Fruit fly (Drosophila melanogaster) whole organism, embryonic: ENCODE data around the gene CG7179.

ENCODE experiments used
- Adf1 ChIP-seq: fragments of 200-800 bp; sonication (Bioruptor generic); IDR thresholded peaks from 2 replicates; pipeline ENCODE4 v1.3.6; 2022; ENCODE audit warnings: missing biosample characterization, missing genetic modification characterization
- B-H1 ChIP-seq: fragments of 200-800 bp; sonication (Bioruptor generic); IDR thresholded peaks from 3 replicates; pipeline ENCODE4 v1.3.6; 2022; ENCODE audit warnings: missing biosample characterization, missing genetic modification characterization
- CG11456 ChIP-seq: fragments of 200-800 bp; sonication (Bioruptor generic); IDR thresholded peaks from 3 replicates; pipeline ENCODE4 v1.3.6; 2022; ENCODE audit warnings: missing biosample characterization, missing genetic modification characterization
- CG13123 ChIP-seq: fragments of 200-800 bp; sonication (Bioruptor generic); optimal IDR thresholded peaks from 2 replicates; lab custom pipeline; 2016; ENCODE audit warnings: missing biosample characterization, missing genetic modification characterization
- CG15601 ChIP-seq: fragments of 200-800 bp; sonication (Bioruptor generic); optimal IDR thresholded peaks from 3 replicates; lab custom pipeline; 2019; ENCODE audit warnings: missing biosample characterization, mild to moderate bottlenecking, missing genetic modification characterization, moderate library complexity
- CG1647 ChIP-seq: fragments of 200-800 bp; sonication (Bioruptor generic); optimal IDR thresholded peaks from 3 replicates; lab custom pipeline; 2016; ENCODE audit warnings: missing biosample characterization, missing genetic modification characterization
- CG1792 ChIP-seq: fragments of 200-800 bp; sonication (Bioruptor generic); optimal IDR thresholded peaks from 2 replicates; lab custom pipeline; 2016; ENCODE audit warnings: missing biosample characterization, missing genetic modification characterization
- CG18011 ChIP-seq: fragments of 200-800 bp; sonication (Bioruptor generic); optimal IDR thresholded peaks from 2 replicates; lab custom pipeline; 2017; ENCODE audit warnings: missing biosample characterization, missing genetic modification characterization, mild to moderate bottlenecking, moderate library complexity, missing genotype
- CG18476 ChIP-seq: fragments of 200-800 bp; sonication (Bioruptor generic); optimal IDR thresholded peaks from 2 replicates; lab custom pipeline; 2016; ENCODE audit warnings: missing biosample characterization, mild to moderate bottlenecking, missing genetic modification characterization
- CG18619 ChIP-seq: fragments of 200-800 bp; sonication (Bioruptor generic); optimal IDR thresholded peaks from 3 replicates; lab custom pipeline; 2017; ENCODE audit warnings: missing biosample characterization, mild to moderate bottlenecking, missing genetic modification characterization
- CG2129 ChIP-seq: fragments of 200-800 bp; sonication (Bioruptor generic); IDR thresholded peaks from 2 replicates; pipeline ENCODE4 v1.3.6; 2022; ENCODE audit warnings: missing biosample characterization, missing genetic modification characterization; ENCODE audit not compliant: partially characterized antibody
- CG2199 ChIP-seq: fragments of 200-800 bp; sonication (Bioruptor generic); IDR thresholded peaks from 3 replicates; pipeline ENCODE4 v1.3.6; 2022; ENCODE audit warnings: missing biosample characterization, missing genetic modification characterization
- CG2202 ChIP-seq: fragments of 200-800 bp; sonication (Bioruptor generic); optimal IDR thresholded peaks from 2 replicates; lab custom pipeline; 2018; ENCODE audit warnings: missing biosample characterization, mild to moderate bottlenecking, missing genetic modification characterization
- CG2875 ChIP-seq: fragments of 200-800 bp; sonication (Bioruptor generic); optimal IDR thresholded peaks from 2 replicates; lab custom pipeline; 2017; ENCODE audit warnings: missing biosample characterization, mild to moderate bottlenecking, missing genetic modification characterization, missing genetic modification reagents
- CG30020 ChIP-seq: fragments of 200-800 bp; optimal IDR thresholded peaks from 2 replicates; lab custom pipeline; 2019; ENCODE audit warnings: missing biosample characterization, mild to moderate bottlenecking, missing genetic modification characterization, moderate library complexity
- CG34376 ChIP-seq: fragments of 200-800 bp; sonication (Bioruptor generic); optimal IDR thresholded peaks from 2 replicates; lab custom pipeline; 2018; ENCODE audit warnings: missing biosample characterization, mild to moderate bottlenecking, missing genetic modification characterization
- CG4854 ChIP-seq: fragments of 200-800 bp; sonication (Bioruptor generic); optimal IDR thresholded peaks from 2 replicates; lab custom pipeline; 2016; ENCODE audit warnings: missing biosample characterization, missing genetic modification characterization, inconsistent platforms
- CG5953 ChIP-seq: fragments of 200-800 bp; sonication (Bioruptor generic); IDR thresholded peaks from 2 replicates; pipeline ENCODE4 v1.3.6; 2022; ENCODE audit warnings: missing biosample characterization, missing genetic modification characterization
- CG6272 ChIP-seq: fragments of 200-800 bp; sonication (Bioruptor generic); IDR thresholded peaks from 2 replicates; pipeline ENCODE4 v1.3.6; 2022; ENCODE audit warnings: missing biosample characterization, missing genetic modification characterization
- CG6654 ChIP-seq: fragments of 200-800 bp; sonication (Bioruptor generic); optimal IDR thresholded peaks from 2 replicates; lab custom pipeline; 2017; ENCODE audit warnings: missing biosample characterization, mild to moderate bottlenecking, missing genetic modification characterization
- CG7556 ChIP-seq: fragments of 200-800 bp; sonication (Bioruptor generic); optimal IDR thresholded peaks from 2 replicates; lab custom pipeline; 2017; ENCODE audit warnings: missing biosample characterization, mild to moderate bottlenecking, missing genetic modification characterization
- CG7928 ChIP-seq: fragments of 200-800 bp; sonication (Bioruptor generic); optimal IDR thresholded peaks from 2 replicates; lab custom pipeline; 2017; ENCODE audit warnings: missing biosample characterization, mild to moderate bottlenecking, missing genetic modification characterization
- CG8359 ChIP-seq: fragments of 200-800 bp; sonication (Bioruptor generic); optimal IDR thresholded peaks from 2 replicates; lab custom pipeline; 2017; ENCODE audit warnings: missing biosample characterization, mild to moderate bottlenecking, missing genetic modification characterization, borderline replicate concordance
- CG8944 ChIP-seq: fragments of 200-800 bp; sonication (Bioruptor generic); optimal IDR thresholded peaks from 3 replicates; lab custom pipeline; 2016; ENCODE audit warnings: missing biosample characterization, missing genetic modification characterization
- CrebB ChIP-seq: fragments of 200-800 bp; sonication (Bioruptor generic); optimal IDR thresholded peaks from 3 replicates; lab custom pipeline; 2018; ENCODE audit warnings: missing biosample characterization, mild to moderate bottlenecking, missing genetic modification characterization
- Dbx ChIP-seq: fragments of 200-800 bp; sonication (Bioruptor generic); IDR thresholded peaks from 3 replicates; pipeline ENCODE4 v1.3.6; 2022; ENCODE audit warnings: missing biosample characterization, missing genetic modification characterization
- Dref ChIP-seq: fragments of 200-800 bp; sonication (Bioruptor generic); IDR thresholded peaks from 2 replicates; pipeline ENCODE4 v1.3.6; 2022; ENCODE audit warnings: missing biosample characterization, missing genetic modification characterization
- Drgx ChIP-seq: fragments of 200-800 bp; sonication (Bioruptor generic); IDR thresholded peaks from 2 replicates; pipeline ENCODE4 v1.3.6; 2022; ENCODE audit warnings: missing biosample characterization, missing genetic modification characterization
- Fer2 ChIP-seq: fragments of 200-800 bp; sonication (Bioruptor generic); optimal IDR thresholded peaks from 2 replicates; lab custom pipeline; 2018; ENCODE audit warnings: missing biosample characterization, mild to moderate bottlenecking, missing genetic modification characterization, moderate library complexity
- HHEX ChIP-seq: fragments of 200-800 bp; sonication (Bioruptor generic); optimal IDR thresholded peaks from 3 replicates; lab custom pipeline; 2017; ENCODE audit warnings: missing biosample characterization, mild to moderate bottlenecking, missing genetic modification characterization, missing genetic modification reagents
- Hand ChIP-seq: fragments of 200-800 bp; sonication (Bioruptor generic); optimal IDR thresholded peaks from 2 replicates; lab custom pipeline; 2017; ENCODE audit warnings: mild to moderate bottlenecking, missing biosample characterization, missing genetic modification reagents, missing genetic modification characterization
- Hr39 ChIP-seq: fragments of >200 bp; optimal IDR thresholded peaks from 2 replicates; lab custom pipeline; 2017
- Lhr ChIP-seq: fragments of 200-800 bp; sonication (Bioruptor generic); optimal IDR thresholded peaks from 3 replicates; lab custom pipeline; 2017; ENCODE audit warnings: mild to moderate bottlenecking, missing biosample characterization, missing genetic modification reagents, missing genetic modification characterization
- NC2α ChIP-seq: fragments of 200-800 bp; sonication (Bioruptor generic); optimal IDR thresholded peaks from 2 replicates; lab custom pipeline; 2016; ENCODE audit warnings: missing biosample characterization, missing genetic modification characterization
- Nf-YA ChIP-seq: fragments of 200-800 bp; sonication (Bioruptor generic); IDR thresholded peaks from 2 replicates; pipeline ENCODE4 v1.3.6; 2022; ENCODE audit warnings: missing biosample characterization, missing genetic modification characterization
- Oaz ChIP-seq: fragments of 200-800 bp; sonication (Bioruptor generic); IDR thresholded peaks from 2 replicates; pipeline ENCODE4 v1.3.6; 2022; ENCODE audit warnings: missing biosample characterization, missing genetic modification characterization
- PHDP ChIP-seq: fragments of 200-800 bp; sonication (Bioruptor generic); optimal IDR thresholded peaks from 3 replicates; lab custom pipeline; 2018; ENCODE audit warnings: missing biosample characterization, mild to moderate bottlenecking, missing genetic modification characterization, moderate library complexity
- Poxn ChIP-seq: fragments of 200-800 bp; sonication (Bioruptor generic); IDR thresholded peaks from 2 replicates; pipeline ENCODE4 v1.3.6; 2022; ENCODE audit warnings: missing biosample characterization, missing genetic modification characterization
- Sin3A ChIP-seq: fragments of >200 bp; optimal IDR thresholded peaks from 2 replicates; lab custom pipeline; 2018
- Usf ChIP-seq: fragments of 200-800 bp; sonication (Bioruptor generic); optimal IDR thresholded peaks from 2 replicates; lab custom pipeline; 2017; ENCODE audit warnings: missing genotype, missing biosample characterization, missing genetic modification characterization
- bsh ChIP-seq, 2 experiments: fragments of 200-800 bp; sonication (Bioruptor generic); optimal IDR thresholded peaks; 2 replicates each; lab custom pipeline; 2017 to 2018; ENCODE audit warnings: mild to moderate bottlenecking in 2 of 2, missing biosample characterization in 2 of 2, missing genetic modification characterization in 2 of 2, moderate library complexity in 1 of 2
- cato ChIP-seq: fragments of 200-800 bp; sonication (Bioruptor generic); optimal IDR thresholded peaks from 2 replicates; lab custom pipeline; 2016; ENCODE audit warnings: missing biosample characterization, missing genetic modification characterization, borderline replicate concordance
- crol ChIP-seq: fragments of 200-800 bp; sonication (Bioruptor generic); IDR thresholded peaks from 2 replicates; pipeline ENCODE4 v1.3.6; 2022; ENCODE audit warnings: missing biosample characterization, missing genetic modification characterization
- disco-r ChIP-seq: fragments of 200-800 bp; sonication (Bioruptor generic); optimal IDR thresholded peaks from 2 replicates; lab custom pipeline; 2016; ENCODE audit warnings: missing biosample characterization, missing genetic modification characterization
- gce ChIP-seq: fragments of 200-800 bp; sonication (Bioruptor generic); IDR thresholded peaks from 3 replicates; pipeline ENCODE4 v1.3.6; 2022; ENCODE audit warnings: missing biosample characterization, missing genetic modification characterization
- gfzf ChIP-seq: fragments of 200-800 bp; sonication (Bioruptor generic); optimal IDR thresholded peaks from 2 replicates; lab custom pipeline; 2016; ENCODE audit warnings: missing biosample characterization, mild to moderate bottlenecking, missing genetic modification characterization, moderate library complexity
- jumu ChIP-seq: fragments of 200-800 bp; sonication (Bioruptor generic); optimal IDR thresholded peaks from 3 replicates; lab custom pipeline; 2016; ENCODE audit warnings: missing biosample characterization, missing genetic modification characterization
- lab ChIP-seq: fragments of 200-800 bp; sonication (Bioruptor generic); optimal IDR thresholded peaks from 3 replicates; lab custom pipeline; 2017; ENCODE audit warnings: missing biosample characterization, missing genetic modification characterization, mild to moderate bottlenecking, moderate library complexity, missing genetic modification reagents
- lmd ChIP-seq: fragments of 200-800 bp; sonication (Bioruptor generic); IDR thresholded peaks from 2 replicates; pipeline ENCODE4 v1.3.6; 2022; ENCODE audit warnings: missing biosample characterization, missing genetic modification characterization
- seq ChIP-seq: fragments of 200-800 bp; sonication (Bioruptor generic); IDR thresholded peaks from 2 replicates; pipeline ENCODE4 v1.3.6; 2022; ENCODE audit warnings: missing biosample characterization, missing genetic modification characterization
- trh ChIP-seq: fragments of 200-800 bp; sonication (Bioruptor generic); optimal IDR thresholded peaks from 2 replicates; lab custom pipeline; 2016; ENCODE audit warnings: missing biosample characterization, missing genetic modification characterization
- twi ChIP-seq: fragments of 200-800 bp; optimal IDR thresholded peaks from 2 replicates; lab custom pipeline; 2019; ENCODE audit warnings: missing biosample characterization, mild to moderate bottlenecking, missing genetic modification characterization, moderate library complexity
- vfl ChIP-seq: fragments of 200-800 bp; sonication (Bioruptor generic); optimal IDR thresholded peaks from 2 replicates; lab custom pipeline; 2016; ENCODE audit warnings: missing biosample characterization, missing genetic modification characterization
- zfh2 ChIP-seq: fragments of 200-800 bp; sonication (Bioruptor generic); optimal IDR thresholded peaks from 2 replicates; lab custom pipeline; 2016; ENCODE audit warnings: missing biosample characterization, missing genetic modification characterization

The CG7179 gene

dm6 chr2L:7744208-7744607 lies 33.6 kb downstream of the CG7179 start:
- TF ChIP-seq CG4854 (GFP tag; lab: Kevin White, UChicago) = no peak
- no peak for TF ChIP-seq Lhr (GFP tag; lab: Kevin White, UChicago)
- no peak for TF ChIP-seq CG7928
- no peak for TF ChIP-seq twi (tag; lab: Kevin White, UChicago)
- no peak for TF ChIP-seq CG13123 (GFP tag; lab: Kevin White, UChicago)
- TF ChIP-seq CG18476 (GFP tag; lab: Kevin White, UChicago) = no peak
- TF ChIP-seq Adf1 (GFP tag; lab: Robert Waterston, UW) = no peak
- no peak for TF ChIP-seq disco-r (GFP tag; lab: Kevin White, UChicago)
- no peak for TF ChIP-seq zfh2 (GFP tag; lab: Kevin White, UChicago)
- TF ChIP-seq crol = no peak
- TF ChIP-seq gfzf = no peak
- TF ChIP-seq CG6272 (GFP tag; lab: Robert Waterston, UW) = 0 out of 2 replicates have a peak, but pooled peaks have one; percentile 8
- no peak for TF ChIP-seq lab
- TF ChIP-seq vfl (GFP tag; lab: Kevin White, UChicago) = no peak
- TF ChIP-seq Poxn (GFP tag; lab: Robert Waterston, UW) = no peak
- TF ChIP-seq CG2202 = no peak
- no peak for TF ChIP-seq CG1647
- no peak for TF ChIP-seq CG18619
- TF ChIP-seq cato (GFP tag; lab: Kevin White, UChicago) = no peak
- TF ChIP-seq Nf-YA (GFP tag; lab: Robert Waterston, UW) = no peak
- TF ChIP-seq Hr39 = peak; percentile 73
- no peak for TF ChIP-seq CG30020 (tag; lab: Kevin White, UChicago)
- no peak for TF ChIP-seq CG7556 (GFP tag; lab: Kevin White, UChicago)
- TF ChIP-seq CG11456 (GFP tag; lab: Robert Waterston, UW) = 0 out of 3 replicates have a peak, but pooled peaks have one; percentile 65
- no peak for TF ChIP-seq bsh (GFP tag; optimal IDR thresholded peaks at IDR 0.05; lab: Kevin White, UChicago)
- TF ChIP-seq jumu = no peak
- no peak for TF ChIP-seq Usf (GFP tag; lab: Kevin White, UChicago)
- TF ChIP-seq Drgx (GFP tag; lab: Robert Waterston, UW) = no peak
- no peak for TF ChIP-seq CrebB
- TF ChIP-seq CG34376 = no peak
- TF ChIP-seq CG1792 = no peak
- no peak for TF ChIP-seq CG18011 (GFP tag; lab: Kevin White, UChicago)
- no peak for TF ChIP-seq Fer2 (tag; lab: Kevin White, UChicago)
- TF ChIP-seq Dref (GFP tag; lab: Robert Waterston, UW) = peak; percentile 24; the same call in 1 of the 2 replicates
- TF ChIP-seq CG8944 (GFP tag; lab: Kevin White, UChicago) = no peak
- TF ChIP-seq NC2α (GFP tag; lab: Kevin White, UChicago) = no peak
- no peak for TF ChIP-seq seq
- TF ChIP-seq trh (GFP tag; lab: Kevin White, UChicago) = no peak
- TF ChIP-seq CG2129 (GFP tag; lab: Robert Waterston, UW) = no peak
- peak; percentile 13; the same call in 1 of the 2 replicates for TF ChIP-seq lmd

DNA sequence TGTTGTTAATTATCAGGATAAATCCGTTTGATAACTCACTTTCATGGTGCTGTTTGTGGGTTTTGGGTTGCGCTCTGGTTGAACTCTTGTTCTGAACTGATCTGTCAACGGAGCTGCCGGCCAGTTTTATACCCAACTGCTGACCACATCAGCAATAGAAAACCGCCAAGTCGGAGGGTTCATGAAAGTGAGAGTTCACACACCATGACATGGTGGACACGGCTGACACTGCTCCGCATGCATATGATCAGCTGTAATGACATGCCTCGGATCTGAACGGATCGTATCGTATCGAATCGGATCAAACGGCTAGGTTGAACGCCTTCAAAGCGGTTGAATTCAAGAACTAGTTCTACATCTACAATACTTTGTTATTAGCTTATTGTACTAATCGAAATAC lies 36.4 kb downstream of the CG7179 start, which contains the start of gene Acp1:
Gene Acp1, minus strand, starts transcription at position 101 of the 400 bp plus-strand sequence.
- TF ChIP-seq Dbx (GFP tag; lab: Robert Waterston, UW) (no peak), seq (no peak), Nf-YA (GFP tag; lab: Robert Waterston, UW) (no peak), CG2199 (no peak), Drgx (GFP tag; lab: Robert Waterston, UW) (no peak), Oaz (GFP tag; lab: Robert Waterston, UW) (no peak), CG5953 (GFP tag; lab: Robert Waterston, UW) (no peak), B-H1 (GFP tag; lab: Robert Waterston, UW) (no peak), CG8359 (GFP tag; lab: Kevin White, UChicago) (no peak), Hand (GFP tag; lab: Kevin White, UChicago) (no peak), HHEX (GFP tag; lab: Kevin White, UChicago) (no peak), CG15601 (no peak), Sin3A (no peak), CG6654 (GFP tag; lab: Kevin White, UChicago) (no peak), gce (GFP tag; lab: Robert Waterston, UW) (no peak), PHDP (tag; lab: Kevin White, UChicago) (no peak), CG1647 (no peak), CG2875 (GFP tag; lab: Kevin White, UChicago) (no peak)
